Worm (Caenorhabditis elegans) whole organism, L2 larva: ENCODE measurements around the gene T23F2.3.

Source experiments
- C34F6.9 ChIP-seq: fragments of 150-350 bp; optimal IDR thresholded peaks from 2 replicates; lab custom pipeline; 2014; ENCODE audit warnings: missing biosample characterization, missing genetic modification characterization
- F13H6.1 ChIP-seq: sonication (generic microtip); optimal IDR thresholded peaks from 2 replicates; lab custom pipeline; 2016; ENCODE audit warnings: missing genetic modification characterization, missing compliant biosample characterization
- Y55F3AM.14 ChIP-seq: fragments of 200-800 bp; sonication (Bioruptor generic); optimal IDR thresholded peaks from 2 replicates; lab custom pipeline; 2018; ENCODE audit warnings: mild to moderate bottlenecking, missing genetic modification characterization, missing compliant biosample characterization
- ZK546.5 ChIP-seq: sonication (generic microtip); optimal IDR thresholded peaks from 2 replicates; lab custom pipeline; 2017; ENCODE audit warnings: missing biosample characterization, missing genetic modification characterization
- alr-1 ChIP-seq: fragments of 150-350 bp; optimal IDR thresholded peaks from 2 replicates; lab custom pipeline; 2014; ENCODE audit warnings: missing biosample characterization, missing genetic modification characterization
- aly-2 ChIP-seq: fragments of 150-350 bp; optimal IDR thresholded peaks from 2 replicates; lab custom pipeline; 2014; ENCODE audit warnings: missing biosample characterization, missing genetic modification characterization
- ama-1 ChIP-seq: fragments of 150-350 bp; optimal IDR thresholded peaks from 2 replicates; lab custom pipeline; 2018; ENCODE audit warnings: inconsistent platforms
- blmp-1 ChIP-seq: sonication (generic microtip); optimal IDR thresholded peaks from 2 replicates; lab custom pipeline; 2017; ENCODE audit warnings: missing genetic modification characterization, mild to moderate bottlenecking, missing compliant biosample characterization, antibody characterized with exemption, moderate library complexity; ENCODE audit not compliant: insufficient read depth
- ceh-82 ChIP-seq: fragments of 150-350 bp; optimal IDR thresholded peaks from 2 replicates; lab custom pipeline; 2014; ENCODE audit warnings: missing biosample characterization, missing genetic modification characterization
- crh-2 ChIP-seq: sonication (generic microtip); optimal IDR thresholded peaks from 2 replicates; lab custom pipeline; 2017; ENCODE audit warnings: missing biosample characterization, missing genetic modification characterization
- egl-27 ChIP-seq: sonication (generic microtip); optimal IDR thresholded peaks from 3 replicates; lab custom pipeline; 2017; ENCODE audit warnings: missing biosample characterization, missing genetic modification reagents, missing genetic modification characterization
- elt-1 ChIP-seq: fragments of 150-350 bp; optimal IDR thresholded peaks from 2 replicates; lab custom pipeline; 2014; ENCODE audit warnings: missing biosample characterization, missing genetic modification characterization
- fos-1 ChIP-seq: fragments of 150-350 bp; optimal IDR thresholded peaks from 2 replicates; lab custom pipeline; 2014; ENCODE audit warnings: missing biosample characterization, missing genetic modification characterization
- gmeb-1 ChIP-seq: fragments of 150-350 bp; optimal IDR thresholded peaks from 2 replicates; lab custom pipeline; 2014; ENCODE audit warnings: missing biosample characterization, missing genetic modification characterization
- lin-11 ChIP-seq: fragments of 150-350 bp; sonication (generic microtip); optimal IDR thresholded peaks from 2 replicates; lab custom pipeline; 2014; ENCODE audit warnings: missing biosample characterization, missing genetic modification characterization, inconsistent platforms, mixed read lengths
- lin-13 ChIP-seq: fragments of 150-350 bp; optimal IDR thresholded peaks from 2 replicates; lab custom pipeline; 2014; ENCODE audit warnings: missing biosample characterization, missing genetic modification reagents, missing genetic modification characterization
- lsy-2 ChIP-seq, 2 experiments: fragments of 150-350 bp in 1 of 2; sonication (generic microtip) in 1 of 2; optimal IDR thresholded peaks; 2 replicates each; lab custom pipeline; 2014 to 2017; ENCODE audit warnings: missing biosample characterization in 2 of 2, missing genetic modification characterization in 2 of 2
- mab-5 ChIP-seq: fragments of 150-350 bp; optimal IDR thresholded peaks from 2 replicates; lab custom pipeline; 2014; ENCODE audit warnings: missing biosample characterization, missing genetic modification characterization
- mbf-1 ChIP-seq: sonication (generic microtip); optimal IDR thresholded peaks from 2 replicates; lab custom pipeline; 2017; ENCODE audit warnings: missing biosample characterization, missing genetic modification characterization
- mdl-1 ChIP-seq, 2 experiments: fragments of 150-350 bp in 1 of 2; sonication (generic microtip) in 1 of 2; optimal IDR thresholded peaks; 2 replicates each; lab custom pipeline; 2017; ENCODE audit warnings: missing biosample characterization in 2 of 2, missing genetic modification characterization in 2 of 2
- nhr-11 ChIP-seq: fragments of 150-350 bp; optimal IDR thresholded peaks from 2 replicates; lab custom pipeline; 2014; ENCODE audit warnings: missing biosample characterization, missing genetic modification characterization
- nhr-12 ChIP-seq: fragments of 150-350 bp; optimal IDR thresholded peaks from 2 replicates; lab custom pipeline; 2014; ENCODE audit warnings: missing biosample characterization, missing genetic modification characterization
- nhr-129 ChIP-seq: fragments of 150-350 bp; optimal IDR thresholded peaks from 2 replicates; lab custom pipeline; 2014; ENCODE audit warnings: missing biosample characterization, missing genetic modification characterization
- nhr-21 ChIP-seq: fragments of 150-350 bp; optimal IDR thresholded peaks from 2 replicates; lab custom pipeline; 2014; ENCODE audit warnings: missing biosample characterization, missing genetic modification characterization
- nhr-23 ChIP-seq: fragments of 150-350 bp; optimal IDR thresholded peaks from 2 replicates; lab custom pipeline; 2014; ENCODE audit warnings: missing biosample characterization, missing genetic modification reagents, missing genetic modification characterization
- nhr-237 ChIP-seq: fragments of 150-350 bp; optimal IDR thresholded peaks from 2 replicates; lab custom pipeline; 2014; ENCODE audit warnings: missing biosample characterization, missing genetic modification characterization
- nhr-25 ChIP-seq: fragments of 150-350 bp; sonication (generic microtip); optimal IDR thresholded peaks from 3 replicates; lab custom pipeline; 2014; ENCODE audit warnings: missing biosample characterization, missing genetic modification characterization
- nhr-6 ChIP-seq: fragments of 150-350 bp; optimal IDR thresholded peaks from 2 replicates; lab custom pipeline; 2014; ENCODE audit warnings: missing biosample characterization, missing genetic modification characterization
- nhr-77 ChIP-seq: fragments of 150-350 bp; optimal IDR thresholded peaks from 2 replicates; lab custom pipeline; 2014; ENCODE audit warnings: missing biosample characterization, missing genetic modification characterization
- peb-1 ChIP-seq: fragments of 150-350 bp; optimal IDR thresholded peaks from 2 replicates; lab custom pipeline; 2014; ENCODE audit warnings: missing biosample characterization, missing genetic modification characterization
- sem-4 ChIP-seq: fragments of 150-350 bp; optimal IDR thresholded peaks from 2 replicates; lab custom pipeline; 2014; ENCODE audit warnings: missing biosample characterization, missing genetic modification reagents, missing genetic modification characterization
- skn-1 ChIP-seq: sonication (generic microtip); optimal IDR thresholded peaks from 2 replicates; lab custom pipeline; 2017; ENCODE audit warnings: missing biosample characterization, missing genetic modification characterization
- sma-3 ChIP-seq: sonication (generic microtip); optimal IDR thresholded peaks from 2 replicates; lab custom pipeline; 2016; ENCODE audit warnings: missing genetic modification reagents, missing genetic modification characterization, missing compliant biosample characterization
- sma-9 ChIP-seq, 2 experiments: fragments of 150-350 bp in 1 of 2; sonication (generic microtip) in 1 of 2; optimal IDR thresholded peaks; 2 replicates each; lab custom pipeline; 2014 to 2016; ENCODE audit warnings: missing genetic modification characterization in 2 of 2, mild to moderate bottlenecking in 1 of 2, missing biosample characterization in 1 of 2, missing compliant biosample characterization in 1 of 2, missing genetic modification reagents in 1 of 2, moderate library complexity in 1 of 2
- snpc-4 ChIP-seq: fragments of 150-350 bp; optimal IDR thresholded peaks from 2 replicates; lab custom pipeline; 2014; ENCODE audit warnings: missing biosample characterization, missing genetic modification characterization
- unc-39 ChIP-seq: fragments of 150-350 bp; optimal IDR thresholded peaks from 2 replicates; lab custom pipeline; 2014; ENCODE audit warnings: missing biosample characterization, missing genetic modification characterization
- unc-62 ChIP-seq: fragments of 150-350 bp; optimal IDR thresholded peaks from 2 replicates; lab custom pipeline; 2014; ENCODE audit warnings: missing biosample characterization, missing genetic modification reagents, missing genetic modification characterization
- zag-1 ChIP-seq: fragments of 150-350 bp; optimal IDR thresholded peaks from 2 replicates; lab custom pipeline; 2014; ENCODE audit warnings: missing biosample characterization, missing genetic modification characterization
- ztf-1 ChIP-seq: fragments of 200-800 bp; sonication (Bioruptor generic); conservative IDR thresholded peaks from 2 replicates; pipeline ENCODE4 v1.3.6; 2022; ENCODE audit warnings: missing genetic modification characterization, missing compliant biosample characterization
- ztf-11 ChIP-seq: sonication (generic microtip); optimal IDR thresholded peaks from 2 replicates; lab custom pipeline; 2017; ENCODE audit warnings: missing biosample characterization, missing genetic modification characterization
- ztf-4 ChIP-seq: fragments of 150-350 bp; optimal IDR thresholded peaks from 2 replicates; lab custom pipeline; 2014; ENCODE audit warnings: missing biosample characterization, missing genetic modification characterization

The T23F2.3 gene

DNA sequence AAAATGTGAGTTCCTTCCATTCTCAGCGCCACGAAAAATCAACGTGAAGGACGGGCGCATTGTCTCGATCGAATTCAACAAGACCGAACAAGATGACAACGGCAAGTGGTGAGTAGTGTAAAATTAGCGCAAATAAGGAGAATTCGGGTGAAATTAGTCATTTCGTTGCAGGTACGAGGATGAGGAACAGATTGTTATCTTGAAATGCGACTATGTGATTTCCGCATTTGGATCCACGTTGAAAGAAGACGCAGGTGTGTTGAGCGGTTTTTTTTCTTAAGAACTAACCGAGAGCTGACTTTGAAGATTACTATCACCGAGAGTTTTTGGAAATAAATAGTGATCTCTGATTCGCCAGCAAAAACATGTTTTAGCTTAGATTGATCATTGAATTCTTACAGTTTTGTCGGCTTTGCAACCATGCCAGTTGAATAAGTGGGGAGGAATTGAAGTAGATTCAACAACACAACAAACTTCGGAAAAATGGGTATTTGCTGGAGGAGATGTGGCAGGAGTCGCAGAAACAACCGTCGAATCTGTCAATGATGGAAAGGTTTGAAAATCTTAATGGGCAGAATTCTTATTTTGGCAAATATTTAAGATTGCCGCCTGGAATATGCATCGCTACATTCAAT, 41.9 kb downstream of the T23F2.3 start:
- TF ChIP-seq mdl-1 (tag; optimal IDR thresholded peaks at IDR 0.05; lab: Kevin White, UChicago) (no peak), F13H6.1 (tag; lab: Kevin White, UChicago) (no peak), blmp-1 (tag; lab: Kevin White, UChicago) (peak; percentile 4), ztf-4 (tag; lab: Kevin White, UChicago) (no peak), ztf-11 (tag; lab: Kevin White, UChicago) (no peak), sma-3 (GFP tag; lab: Kevin White, UChicago) (no peak)

DNA sequence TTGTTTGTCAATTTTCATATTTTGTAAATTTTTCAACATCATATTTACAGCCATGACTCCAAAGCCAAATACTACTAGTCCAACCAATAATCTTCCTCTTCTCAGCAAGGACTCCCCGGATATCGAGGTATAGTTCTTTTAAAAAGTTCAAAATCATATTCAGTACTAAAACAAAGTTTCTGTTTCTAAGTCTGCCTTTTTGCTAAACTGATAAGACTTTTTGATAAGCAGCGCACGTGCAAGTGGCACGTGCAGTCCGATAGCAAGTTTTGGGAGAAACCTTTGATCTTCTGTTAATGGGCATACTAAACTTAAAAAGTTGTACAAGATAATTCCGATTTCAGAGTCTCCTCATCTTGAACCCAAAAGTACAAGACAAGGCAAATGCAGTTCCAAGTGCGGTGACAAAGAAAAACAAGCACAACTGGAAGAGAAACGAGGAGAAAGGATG, 44.3 kb downstream of the T23F2.3 start, which contains the start of gene dpyd-1:
TSS of gene dpyd-1 (plus strand) at position 51 of the 451 bp plus-strand sequence.
- no peak for TF ChIP-seq nhr-6 (tag; lab: Kevin White, UChicago)
- TF ChIP-seq nhr-25 (tag; lab: Kevin White, UChicago) = peak; percentile 9
- peak; percentile 6 for TF ChIP-seq egl-27
- peak; percentile 16 for TF ChIP-seq nhr-21
- no peak for TF ChIP-seq peb-1 (tag; lab: Kevin White, UChicago)
- peak; percentile 6 for TF ChIP-seq nhr-129 (tag; lab: Kevin White, UChicago)
- TF ChIP-seq sma-3 (GFP tag; lab: Kevin White, UChicago) = peak; percentile 19
- no peak for TF ChIP-seq F13H6.1 (tag; lab: Kevin White, UChicago)
- no peak for TF ChIP-seq snpc-4 (tag; lab: Kevin White, UChicago)
- no peak for TF ChIP-seq unc-62 (GFP tag; lab: Kevin White, UChicago)
- TF ChIP-seq nhr-237 (tag; lab: Kevin White, UChicago) = no peak
- no peak for TF ChIP-seq elt-1 (tag; lab: Kevin White, UChicago)
- no peak for TF ChIP-seq Y55F3AM.14
- TF ChIP-seq gmeb-1 = peak; percentile 32
- no peak for TF ChIP-seq ztf-1
- peak; percentile 76 for TF ChIP-seq crh-2 (tag; lab: Kevin White, UChicago)
- TF ChIP-seq skn-1 = no peak
- TF ChIP-seq lsy-2 (tag; optimal IDR thresholded peaks at IDR 0.05; lab: Kevin White, UChicago) = no peak
- no peak for TF ChIP-seq nhr-11 (tag; lab: Kevin White, UChicago)
- TF ChIP-seq mbf-1 = no peak
- no peak for TF ChIP-seq ZK546.5 (tag; lab: Kevin White, UChicago)
- TF ChIP-seq mdl-1 (tag; optimal IDR thresholded peaks at IDR 0.05; lab: Kevin White, UChicago) = peak; percentile 86 to 89
- TF ChIP-seq C34F6.9 = no peak
- TF ChIP-seq ceh-82 (tag; lab: Kevin White, UChicago) = no peak
- TF ChIP-seq aly-2 (tag; lab: Kevin White, UChicago) = no peak
- peak; percentile 35 for TF ChIP-seq blmp-1 (tag; lab: Kevin White, UChicago)
- peak; percentile 26 for TF ChIP-seq fos-1 (tag; lab: Kevin White, UChicago)
- TF ChIP-seq lin-11 (tag; lab: Kevin White, UChicago) = no peak
- TF ChIP-seq nhr-23 (tag; lab: Kevin White, UChicago) = no peak
- TF ChIP-seq zag-1 = no peak
- no peak for TF ChIP-seq ztf-11 (tag; lab: Kevin White, UChicago)
- TF ChIP-seq ama-1 (lab: Kevin White, UChicago) = no peak
- peak; percentile 94 for TF ChIP-seq sma-9 (GFP tag; optimal IDR thresholded peaks at IDR 0.05; lab: Kevin White, UChicago)
- no peak for TF ChIP-seq sma-9 (tag; optimal IDR thresholded peaks at IDR 0.05; lab: Kevin White, UChicago)
- no peak for TF ChIP-seq alr-1 (tag; lab: Kevin White, UChicago)
- no peak for TF ChIP-seq ztf-4 (tag; lab: Kevin White, UChicago)
- no peak for TF ChIP-seq nhr-77 (tag; lab: Kevin White, UChicago)
- no peak for TF ChIP-seq nhr-12 (tag; lab: Kevin White, UChicago)
- no peak for TF ChIP-seq mab-5
- no peak for TF ChIP-seq unc-39 (tag; lab: Kevin White, UChicago)
- TF ChIP-seq lin-13 = no peak
- no peak for TF ChIP-seq sem-4
- TF ChIP-seq, all 48 proteins: peak for 11
